Worm (Caenorhabditis elegans): Measurements from ENCODE around the gene F09E10.6.

The F09E10.6 gene

ce11 chrX:1446593-1447141 is 50.8 kb downstream of the F09E10.6 start, which contains the start of gene zfp-3:
Gene zfp-3, minus strand, starts transcription at chrX:1446643.
- TF ChIP-seq hmg-1.2 (GFP tag; IDR thresholded peaks at IDR 0.05): peak; percentile 93
- peak; percentile 20 for TF ChIP-seq F22D6.2 (tag; optimal IDR thresholded peaks at IDR 0.05)
- no peak for TF ChIP-seq unc-62 (GFP tag; optimal IDR thresholded peaks at IDR 0.05)
- TF ChIP-seq him-1 (tag; optimal IDR thresholded peaks at IDR 0.05): no peak
- TF ChIP-seq K12H6.12 (tag; optimal IDR thresholded peaks at IDR 0.05): peak; percentile 91
- TF ChIP-seq ZK185.1 (tag; optimal IDR thresholded peaks at IDR 0.05; ENCODE audit: poor library complexity, severe bottlenecking): peak; percentile 87
- TF ChIP-seq F52B5.7 (tag; optimal IDR thresholded peaks at IDR 0.05): peak; percentile 31
- no peak for TF ChIP-seq F49E8.2 (tag; optimal IDR thresholded peaks at IDR 0.05; ENCODE audit: insufficient read depth)
- TF ChIP-seq ztf-3 (GFP tag; optimal IDR thresholded peaks at IDR 0.05): no peak
- no peak for TF ChIP-seq hrde-1 (tag; optimal IDR thresholded peaks at IDR 0.05; ENCODE audit: borderline replicate concordance)
- no peak for TF ChIP-seq lsy-27 (tag; optimal IDR thresholded peaks at IDR 0.05; ENCODE audit: borderline replicate concordance, insufficient read depth)
- TF ChIP-seq hmg-20 (GFP tag; IDR thresholded peaks at IDR 0.05): peak; percentile 53; the same call in 1 of the 2 replicates
- TF ChIP-seq B0035.1 (tag; optimal IDR thresholded peaks at IDR 0.05): peak; percentile 65
- TF ChIP-seq ceh-40 (GFP tag; IDR thresholded peaks at IDR 0.05): no peak
- no peak for TF ChIP-seq mel-28 (tag; optimal IDR thresholded peaks at IDR 0.05; ENCODE audit: borderline replicate concordance)
- TF ChIP-seq snpc-1.3 (tag; optimal IDR thresholded peaks at IDR 0.05; ENCODE audit: insufficient read depth): no peak
- TF ChIP-seq F57A8.1 (GFP tag; optimal IDR thresholded peaks at IDR 0.05): no peak
- peak; percentile 84 for TF ChIP-seq mcd-1 (GFP tag; IDR thresholded peaks at IDR 0.05)
- TF ChIP-seq sea-2 (GFP tag; IDR thresholded peaks at IDR 0.05): peak; percentile 47; the same call in 1 of the 2 replicates
- no peak for TF ChIP-seq rpc-1 (optimal IDR thresholded peaks at IDR 0.05)
- TF ChIP-seq rpc-1 (tag; optimal IDR thresholded peaks at IDR 0.05): no peak
- no peak for TF ChIP-seq F39B2.1 (GFP tag; IDR thresholded peaks at IDR 0.05)
- TF ChIP-seq hlh-12 (tag; optimal IDR thresholded peaks at IDR 0.05): no peak
- TF ChIP-seq rcor-1 (GFP tag; IDR thresholded peaks at IDR 0.05): peak; percentile 55
- TF ChIP-seq nhr-27 (tag; optimal IDR thresholded peaks at IDR 0.05): no peak
- no peak for TF ChIP-seq Y95B8A.8 (GFP tag; IDR thresholded peaks at IDR 0.05)
- no peak for TF ChIP-seq sdz-38 (tag; optimal IDR thresholded peaks at IDR 0.05)
- no peak for TF ChIP-seq bed-2 (GFP tag; IDR thresholded peaks at IDR 0.05)
- no peak for TF ChIP-seq dpff-1 (tag; optimal IDR thresholded peaks at IDR 0.05)
- TF ChIP-seq hsf-1 (GFP tag; IDR thresholded peaks at IDR 0.05): no peak
- TF ChIP-seq nfya-2 (GFP tag; IDR thresholded peaks at IDR 0.05): no peak
- peak; percentile 92 for TF ChIP-seq atf-7 (tag; optimal IDR thresholded peaks at IDR 0.05)
- TF ChIP-seq repo-1 (tag; optimal IDR thresholded peaks at IDR 0.05): peak; percentile 70
- peak; percentile 67 for TF ChIP-seq tbp1 (GFP tag; optimal IDR thresholded peaks at IDR 0.05)
- TF ChIP-seq C06A6.2 (GFP tag; conservative IDR thresholded peaks at IDR 0.05): peak; percentile 91
- peak; percentile 87 for TF ChIP-seq Y67H2A.10 (GFP tag; conservative IDR thresholded peaks at IDR 0.05)
- TF ChIP-seq fkh-3 (tag; optimal IDR thresholded peaks at IDR 0.05): no peak
- TF ChIP-seq tbx-9 (tag; optimal IDR thresholded peaks at IDR 0.05; ENCODE audit: borderline replicate concordance): no peak
- no peak for TF ChIP-seq T26A5.8 (tag; optimal IDR thresholded peaks at IDR 0.05)
- no peak for TF ChIP-seq mes-4 (tag; optimal IDR thresholded peaks at IDR 0.05)
- TF ChIP-seq attf-5 (GFP tag; optimal IDR thresholded peaks at IDR 0.05): peak; percentile 96
- no peak for TF ChIP-seq lsl-1 (GFP tag; optimal IDR thresholded peaks at IDR 0.05)
- TF ChIP-seq attf-3 (GFP tag; conservative IDR thresholded peaks at IDR 0.05): no peak; the same call in 1 of the 2 replicates
- TF ChIP-seq F55B11.4 (tag; optimal IDR thresholded peaks at IDR 0.05; ENCODE audit: borderline replicate concordance, insufficient read depth): no peak
- TF ChIP-seq F33H1.4 (GFP tag; IDR thresholded peaks at IDR 0.05): peak; percentile 56
- TF ChIP-seq lin-35 (GFP tag; optimal IDR thresholded peaks at IDR 0.05): peak in 1 of 3 experiments; percentile 76
- TF ChIP-seq snpc-3.4 (tag; optimal IDR thresholded peaks at IDR 0.05): no peak
- no peak for TF ChIP-seq egl-18 (GFP tag; IDR thresholded peaks at IDR 0.05)

Data from whole organism, young adult.